Worm (Caenorhabditis elegans) whole organism, L3 larva: ENCODE results near the gene tasp-1.

Experiments
- ama-1 ChIP-seq: fragments of 150-350 bp; optimal IDR thresholded peaks from 2 replicates; lab custom pipeline; 2018
- ceh-9 ChIP-seq: sonication (generic microtip); optimal IDR thresholded peaks from 2 replicates; lab custom pipeline; 2018; ENCODE audit warnings: missing biosample characterization, missing genetic modification characterization
- fkh-2 ChIP-seq: fragments of 150-350 bp; optimal IDR thresholded peaks from 2 replicates; lab custom pipeline; 2014; ENCODE audit warnings: missing biosample characterization, missing genetic modification reagents, missing genetic modification characterization
- jun-1 ChIP-seq: fragments of 150-350 bp; optimal IDR thresholded peaks from 2 replicates; lab custom pipeline; 2014; ENCODE audit warnings: missing biosample characterization, missing genetic modification reagents, missing genetic modification characterization
- nhr-25 ChIP-seq: sonication (generic microtip); optimal IDR thresholded peaks from 2 replicates; lab custom pipeline; 2017; ENCODE audit warnings: missing biosample characterization, missing genetic modification characterization
- skn-1 ChIP-seq: fragments of 150-350 bp; optimal IDR thresholded peaks from 2 replicates; lab custom pipeline; 2014; ENCODE audit warnings: missing biosample characterization, missing genetic modification characterization
- unc-62 ChIP-seq: fragments of 150-350 bp; sonication (generic microtip); optimal IDR thresholded peaks from 4 replicates; lab custom pipeline; 2014; ENCODE audit warnings: missing biosample characterization, missing genetic modification reagents, missing genetic modification characterization
- zag-1 ChIP-seq: fragments of 150-350 bp; optimal IDR thresholded peaks from 2 replicates; lab custom pipeline; 2014; ENCODE audit warnings: missing biosample characterization, missing genetic modification characterization
- ztf-11 ChIP-seq: fragments of 150-350 bp; optimal IDR thresholded peaks from 2 replicates; lab custom pipeline; 2014; ENCODE audit warnings: missing biosample characterization, missing genetic modification characterization

DNA sequence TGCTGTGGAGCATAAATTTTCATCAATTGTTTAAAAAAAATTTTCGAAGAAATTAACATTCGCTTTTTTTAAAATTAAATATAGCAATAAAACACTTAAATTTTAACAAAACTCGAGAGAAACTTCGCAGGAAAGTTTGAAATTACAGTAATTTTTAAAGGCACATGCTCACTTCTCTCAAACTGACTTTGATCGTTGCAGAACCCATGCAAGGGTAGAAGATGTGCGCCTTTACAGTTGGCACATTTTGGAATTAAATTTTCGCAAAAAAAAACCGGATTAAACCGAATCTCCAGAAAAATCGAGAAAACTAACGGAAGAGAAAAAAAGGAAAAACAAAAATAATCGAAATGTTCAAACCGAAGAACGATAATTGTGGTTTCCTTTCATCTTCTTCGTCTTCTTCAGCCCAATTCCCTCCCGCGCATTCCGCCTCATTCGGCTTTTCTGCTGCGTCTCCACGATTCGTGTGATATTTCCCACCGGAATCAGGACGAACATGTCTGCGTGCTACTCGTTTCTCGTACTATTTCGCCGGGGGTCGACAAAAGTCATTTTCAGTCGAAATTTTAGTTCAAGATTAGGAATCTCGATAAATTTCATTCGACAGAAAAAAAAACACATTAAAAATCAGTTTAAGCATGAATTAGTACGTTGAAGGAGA, 22.7 kb upstream of the tasp-1 start:
- peak; percentile 8 for TF ChIP-seq ama-1 (lab: Kevin White, UChicago)
- TF ChIP-seq skn-1 (tag; lab: Kevin White, UChicago) = no peak
- TF ChIP-seq nhr-25 (tag; lab: Kevin White, UChicago) = peak; percentile 45
- TF ChIP-seq jun-1 = no peak
- no peak for TF ChIP-seq unc-62 (GFP tag; lab: Kevin White, UChicago)
- TF ChIP-seq fkh-2 (tag; lab: Kevin White, UChicago) = no peak
- no peak for TF ChIP-seq ztf-11 (tag; lab: Kevin White, UChicago)
- TF ChIP-seq ceh-9 (tag; lab: Kevin White, UChicago) = no peak
- no peak for TF ChIP-seq zag-1
